Worm (Caenorhabditis elegans): ENCODE results near the gene T28A11.17.

The T28A11.17 gene

DNA sequence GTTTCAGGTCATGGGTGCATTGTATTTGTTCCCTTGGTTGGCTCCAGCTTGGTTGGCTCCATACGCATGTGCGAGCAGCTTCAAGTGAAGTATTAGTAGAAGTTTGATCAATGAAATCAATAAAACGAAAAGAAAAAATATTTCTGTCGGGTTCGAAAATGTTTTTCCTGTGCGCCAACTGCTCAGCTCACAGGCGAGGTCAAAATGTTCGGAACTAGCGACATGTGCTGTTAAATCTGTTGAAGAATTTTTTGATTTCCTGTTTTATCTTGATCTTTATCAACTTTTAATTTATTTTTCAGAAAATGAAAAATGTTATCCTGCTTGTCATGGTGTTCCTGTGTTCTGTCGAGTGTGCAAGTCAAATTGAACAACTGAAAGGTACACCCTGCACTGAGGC is 15.4 kb upstream of the T28A11.17 start, which contains the start of gene T28A11.25:
TSS of gene T28A11.25 (plus strand) at position 301 of the 400 bp plus-strand sequence.
- no peak for TF ChIP-seq mab-5 (tag; optimal IDR thresholded peaks at IDR 0.05)

DNA sequence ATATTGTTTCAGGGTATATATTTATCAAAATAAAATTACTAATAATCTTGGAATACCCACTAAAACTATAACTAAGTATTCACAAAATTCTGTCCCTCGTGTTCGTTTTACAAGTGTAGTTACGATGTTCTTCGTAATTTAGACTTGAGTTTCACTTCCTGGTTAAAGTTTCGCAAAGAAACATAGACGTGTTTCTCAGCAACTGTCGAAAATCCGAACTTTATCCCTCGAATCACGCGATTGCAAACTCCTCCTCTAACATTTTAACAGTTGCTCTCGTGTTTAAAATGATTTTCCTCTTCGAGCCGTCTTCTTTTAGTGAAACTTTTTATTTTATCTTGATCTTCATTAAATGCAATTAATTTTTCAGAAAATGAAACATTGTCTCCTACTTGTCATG is 13.9 kb upstream of the T28A11.17 start, which contains the start of gene T28A11.2:
TSS of gene T28A11.2 (plus strand) at position 371 of the 400 bp plus-strand sequence.
- TF ChIP-seq ham-2 (GFP tag; optimal IDR thresholded peaks at IDR 0.05) (no peak), unc-39 (tag; optimal IDR thresholded peaks at IDR 0.05) (no peak), elt-3 (tag; optimal IDR thresholded peaks at IDR 0.05) (no peak), ceh-39 (tag; optimal IDR thresholded peaks at IDR 0.05) (no peak), nhr-28 (tag; optimal IDR thresholded peaks at IDR 0.05) (no peak), ceh-83 (GFP tag; optimal IDR thresholded peaks at IDR 0.05) (no peak), nhr-12 (tag; optimal IDR thresholded peaks at IDR 0.05) (no peak), sem-2 (GFP tag; optimal IDR thresholded peaks at IDR 0.05) (no peak), ceh-43 (GFP tag; optimal IDR thresholded peaks at IDR 0.05) (no peak), mep-1 (tag; optimal IDR thresholded peaks at IDR 0.05) (no peak), mls-2 (tag; optimal IDR thresholded peaks at IDR 0.05) (no peak), ces-1 (GFP tag; optimal IDR thresholded peaks at IDR 0.05) (no peak), elt-1 (tag; optimal IDR thresholded peaks at IDR 0.05; ENCODE audit: borderline replicate concordance, insufficient read depth) (no peak), nhr-76 (tag; optimal IDR thresholded peaks at IDR 0.05) (no peak), lsy-2 (tag; optimal IDR thresholded peaks at IDR 0.05) (no peak)

- TF ChIP-seq nhr-12 (tag; optimal IDR thresholded peaks at IDR 0.05) (no peak), elt-1 (tag; optimal IDR thresholded peaks at IDR 0.05; ENCODE audit: borderline replicate concordance, insufficient read depth) (no peak), mep-1 (tag; optimal IDR thresholded peaks at IDR 0.05) (no peak), drap-1 (GFP tag; optimal IDR thresholded peaks at IDR 0.05) (no peak), sem-2 (GFP tag; optimal IDR thresholded peaks at IDR 0.05) (no peak), zip-8 (tag; optimal IDR thresholded peaks at IDR 0.05) (no peak), blmp-1 (tag; optimal IDR thresholded peaks at IDR 0.05) (no peak), snpc-4 (tag; optimal IDR thresholded peaks at IDR 0.05) (no peak), mab-5 (tag; optimal IDR thresholded peaks at IDR 0.05) (no peak), ceh-39 (tag; optimal IDR thresholded peaks at IDR 0.05) (no peak), elt-3 (tag; optimal IDR thresholded peaks at IDR 0.05) (no peak), unc-120 (tag; optimal IDR thresholded peaks at IDR 0.05; ENCODE audit: poor library complexity, severe bottlenecking) (no peak), mls-2 (tag; optimal IDR thresholded peaks at IDR 0.05) (no peak), ceh-43 (GFP tag; optimal IDR thresholded peaks at IDR 0.05) (no peak), unc-39 (tag; optimal IDR thresholded peaks at IDR 0.05) (no peak), lin-13 (tag; optimal IDR thresholded peaks at IDR 0.05) (no peak), hlh-1 (tag; optimal IDR thresholded peaks at IDR 0.05) (no peak), nhr-76 (tag; optimal IDR thresholded peaks at IDR 0.05) (no peak), sptf-1 (tag; optimal IDR thresholded peaks at IDR 0.05) (no peak), lsy-2 (tag; optimal IDR thresholded peaks at IDR 0.05) (no peak)
These were observed 13.0 kb upstream of the T28A11.17 start for ce11 chrV:3279138-3279537.

DNA sequence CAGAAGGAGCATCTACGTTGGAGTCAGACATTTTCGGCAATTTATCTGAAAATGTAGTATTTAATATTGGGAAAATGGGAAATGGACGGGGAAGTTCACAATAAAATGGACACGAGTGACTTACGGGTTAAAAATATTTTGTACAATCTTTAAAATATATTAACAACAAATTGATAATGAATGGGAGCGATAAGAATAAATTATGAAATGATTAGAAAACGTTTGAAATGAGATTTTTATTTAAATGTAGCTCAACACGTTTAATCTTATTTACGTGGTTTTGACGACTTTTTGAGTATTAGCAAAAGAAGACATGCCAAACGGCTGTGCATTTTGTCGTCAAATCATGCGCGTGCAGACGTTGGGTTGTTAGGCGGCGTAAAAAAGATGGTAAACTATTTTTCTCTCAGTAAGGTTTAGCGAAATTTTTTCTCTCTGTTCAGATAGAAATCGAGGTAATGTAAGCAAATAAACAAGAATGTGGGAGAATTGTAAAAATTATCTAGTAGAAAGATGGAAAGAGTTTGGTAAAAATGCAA is 12.1 kb upstream of the T28A11.17 start, which contains the start of gene fbxa-64:
TSS of gene fbxa-64 (minus strand) at position 51 of the 539 bp plus-strand sequence.
- TF ChIP-seq mab-5 (tag; optimal IDR thresholded peaks at IDR 0.05) (no peak), pha-4 (tag; optimal IDR thresholded peaks at IDR 0.05) (no peak), elt-3 (tag; optimal IDR thresholded peaks at IDR 0.05) (no peak), ceh-39 (tag; optimal IDR thresholded peaks at IDR 0.05) (no peak), flh-1 (GFP tag; optimal IDR thresholded peaks at IDR 0.05) (no peak), ceh-43 (GFP tag; optimal IDR thresholded peaks at IDR 0.05) (no peak), blmp-1 (tag; optimal IDR thresholded peaks at IDR 0.05) (no peak), hlh-1 (tag; optimal IDR thresholded peaks at IDR 0.05) (no peak), cnd-1 (tag; optimal IDR thresholded peaks at IDR 0.05) (no peak), lin-13 (tag; optimal IDR thresholded peaks at IDR 0.05) (no peak), mep-1 (tag; optimal IDR thresholded peaks at IDR 0.05) (no peak), snpc-4 (tag; optimal IDR thresholded peaks at IDR 0.05) (no peak), drap-1 (GFP tag; optimal IDR thresholded peaks at IDR 0.05) (no peak), tbx-8 (GFP tag; optimal IDR thresholded peaks at IDR 0.05) (no peak)

DNA sequence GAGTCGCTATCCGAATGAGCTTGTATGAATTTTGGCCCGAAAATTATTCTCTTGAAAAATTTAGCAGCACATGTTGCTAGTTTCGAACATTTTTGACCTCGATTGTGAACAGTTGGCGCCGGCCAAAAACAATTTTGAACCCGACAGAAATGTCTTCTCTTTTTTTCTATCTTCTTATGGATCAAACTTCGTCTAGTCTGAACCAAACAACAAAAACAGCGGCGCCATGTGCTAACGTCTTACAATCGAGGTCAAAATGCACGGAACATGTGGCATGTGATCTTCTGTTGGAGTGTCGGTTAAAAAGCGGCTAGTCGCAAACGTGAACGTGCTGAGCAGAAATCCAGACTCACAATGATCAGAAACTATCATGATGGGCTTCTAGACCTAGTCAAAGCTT is 10.1 kb upstream of the T28A11.17 start:
- TF ChIP-seq nhr-28 (tag; optimal IDR thresholded peaks at IDR 0.05) (no peak), mls-2 (tag; optimal IDR thresholded peaks at IDR 0.05) (no peak), lin-32 (GFP tag; optimal IDR thresholded peaks at IDR 0.05) (no peak), drap-1 (GFP tag; optimal IDR thresholded peaks at IDR 0.05) (no peak), ztf-11 (tag; optimal IDR thresholded peaks at IDR 0.05) (no peak)
